Fruit fly (Drosophila melanogaster) whole organism, embryonic: Measurements from ENCODE around the gene LSm3.

ENCODE experiments used
- Abd-B ChIP-seq: fragments of 200-800 bp; sonication (Bioruptor generic); optimal IDR thresholded peaks from 2 replicates; lab custom pipeline; 2018; ENCODE audit warnings: missing biosample characterization, mild to moderate bottlenecking, missing genetic modification characterization, moderate library complexity
- Atf3 ChIP-seq: fragments of 200-800 bp; sonication (Bioruptor generic); optimal IDR thresholded peaks from 3 replicates; lab custom pipeline; 2016; ENCODE audit warnings: missing biosample characterization, missing genetic modification characterization
- B-H1 ChIP-seq: fragments of 200-800 bp; sonication (Bioruptor generic); IDR thresholded peaks from 3 replicates; pipeline ENCODE4 v1.3.6; 2022; ENCODE audit warnings: missing biosample characterization, missing genetic modification characterization
- Bdp1 ChIP-seq: fragments of 200-800 bp; sonication (Bioruptor generic); optimal IDR thresholded peaks from 3 replicates; lab custom pipeline; 2016; ENCODE audit warnings: missing biosample characterization, missing genetic modification characterization
- CG12104 ChIP-seq: fragments of 200-800 bp; sonication (Bioruptor generic); optimal IDR thresholded peaks from 3 replicates; lab custom pipeline; 2016; ENCODE audit warnings: missing biosample characterization, missing genetic modification characterization
- CG14014 ChIP-seq: fragments of 200-800 bp; sonication (Bioruptor generic); IDR thresholded peaks from 2 replicates; pipeline ENCODE4 v1.3.6; 2022; ENCODE audit warnings: missing biosample characterization, missing genetic modification characterization
- CG2875 ChIP-seq: fragments of 200-800 bp; sonication (Bioruptor generic); optimal IDR thresholded peaks from 2 replicates; lab custom pipeline; 2017; ENCODE audit warnings: missing biosample characterization, mild to moderate bottlenecking, missing genetic modification characterization, missing genetic modification reagents
- CG5953 ChIP-seq: fragments of 200-800 bp; sonication (Bioruptor generic); IDR thresholded peaks from 2 replicates; pipeline ENCODE4 v1.3.6; 2022; ENCODE audit warnings: missing biosample characterization, missing genetic modification characterization
- CG6654 ChIP-seq: fragments of 200-800 bp; sonication (Bioruptor generic); optimal IDR thresholded peaks from 2 replicates; lab custom pipeline; 2017; ENCODE audit warnings: missing biosample characterization, mild to moderate bottlenecking, missing genetic modification characterization
- CG6683 ChIP-seq: fragments of 200-800 bp; sonication (Bioruptor generic); optimal IDR thresholded peaks from 2 replicates; lab custom pipeline; 2017; ENCODE audit warnings: missing biosample characterization, mild to moderate bottlenecking, missing genetic modification characterization, missing genetic modification reagents
- CG7372 ChIP-seq: fragments of 200-800 bp; sonication (Bioruptor generic); IDR thresholded peaks from 2 replicates; pipeline ENCODE4 v1.3.6; 2022; ENCODE audit warnings: missing biosample characterization, missing genetic modification characterization
- CG7963 ChIP-seq: fragments of 200-800 bp; sonication (Bioruptor generic); IDR thresholded peaks from 3 replicates; pipeline ENCODE4 v1.3.6; 2022; ENCODE audit warnings: missing biosample characterization, missing genetic modification characterization; ENCODE audit not compliant: partially characterized antibody
- CG8290 ChIP-seq, 3 experiments: fragments of 200-800 bp; sonication (Bioruptor generic); optimal IDR thresholded peaks; 2 replicates each; lab custom pipeline; 2016 to 2019; ENCODE audit warnings: missing biosample characterization in 3 of 3, missing genetic modification characterization in 3 of 3, mild to moderate bottlenecking in 2 of 3, moderate library complexity in 1 of 3
- Camta ChIP-seq: fragments of 200-800 bp; sonication (Bioruptor generic); optimal IDR thresholded peaks from 2 replicates; lab custom pipeline; 2016; ENCODE audit warnings: missing biosample characterization, missing genetic modification characterization
- Dfd ChIP-seq, 2 experiments: fragments of >200 bp; optimal IDR thresholded peaks; 2 replicates each; lab custom pipeline; 2017; ENCODE audit warnings: missing biosample characterization in 2 of 2, missing genetic modification characterization in 2 of 2
- Dref ChIP-seq: fragments of 200-800 bp; sonication (Bioruptor generic); IDR thresholded peaks from 2 replicates; pipeline ENCODE4 v1.3.6; 2022; ENCODE audit warnings: missing biosample characterization, missing genetic modification characterization
- Drgx ChIP-seq: fragments of 200-800 bp; sonication (Bioruptor generic); IDR thresholded peaks from 2 replicates; pipeline ENCODE4 v1.3.6; 2022; ENCODE audit warnings: missing biosample characterization, missing genetic modification characterization
- Fer2 ChIP-seq: fragments of 200-800 bp; sonication (Bioruptor generic); optimal IDR thresholded peaks from 2 replicates; lab custom pipeline; 2018; ENCODE audit warnings: missing biosample characterization, mild to moderate bottlenecking, missing genetic modification characterization, moderate library complexity
- H15 ChIP-seq: fragments of 200-800 bp; sonication (Bioruptor generic); IDR thresholded peaks from 3 replicates; pipeline ENCODE4 v1.3.6; 2022; ENCODE audit warnings: missing biosample characterization, missing genetic modification characterization
- Lhr ChIP-seq: fragments of 200-800 bp; sonication (Bioruptor generic); optimal IDR thresholded peaks from 3 replicates; lab custom pipeline; 2017; ENCODE audit warnings: mild to moderate bottlenecking, missing biosample characterization, missing genetic modification reagents, missing genetic modification characterization
- Mad ChIP-seq: fragments of 200-800 bp; sonication (Bioruptor generic); optimal IDR thresholded peaks from 2 replicates; lab custom pipeline; 2016; ENCODE audit warnings: missing biosample characterization, missing genetic modification characterization
- Med ChIP-seq: fragments of 200-800 bp; sonication (Bioruptor generic); peaks from one replicate; lab custom pipeline; 2016; ENCODE audit warnings: missing biosample characterization, missing genetic modification characterization, mild to moderate bottlenecking, inconsistent platforms, moderate library complexity
- NK7.1 ChIP-seq: fragments of 200-800 bp; sonication (Bioruptor generic); optimal IDR thresholded peaks from 3 replicates; lab custom pipeline; 2016; ENCODE audit warnings: missing biosample characterization, missing genetic modification characterization
- Side ChIP-seq: fragments of 200-800 bp; sonication (Bioruptor generic); optimal IDR thresholded peaks from 2 replicates; lab custom pipeline; 2016; ENCODE audit warnings: missing biosample characterization, missing genetic modification characterization
- Sry-β ChIP-seq: fragments of 200-800 bp; sonication (Bioruptor generic); optimal IDR thresholded peaks from 2 replicates; lab custom pipeline; 2018; ENCODE audit warnings: missing biosample characterization, mild to moderate bottlenecking, missing genetic modification characterization, moderate library complexity
- amos ChIP-seq: fragments of 200-800 bp; sonication (Bioruptor generic); IDR thresholded peaks from 2 replicates; pipeline ENCODE4 v1.3.6; 2022; ENCODE audit warnings: missing biosample characterization, missing genetic modification characterization; ENCODE audit not compliant: partially characterized antibody
- bab2 ChIP-seq: fragments of 200-800 bp; sonication (Bioruptor generic); optimal IDR thresholded peaks from 2 replicates; lab custom pipeline; 2016; ENCODE audit warnings: missing biosample characterization, missing genetic modification characterization
- cas ChIP-seq: fragments of 200-800 bp; sonication (Bioruptor generic); IDR thresholded peaks from 2 replicates; pipeline ENCODE4 v1.3.6; 2022; ENCODE audit warnings: missing biosample characterization, missing genetic modification characterization
- chif ChIP-seq, 2 experiments: fragments of 200-800 bp; sonication (Bioruptor generic); optimal IDR thresholded peaks; 3 replicates each; lab custom pipeline; 2016; ENCODE audit warnings: missing biosample characterization in 2 of 2, missing genetic modification characterization in 2 of 2
- crp ChIP-seq, 2 experiments: fragments of 200-800 bp; sonication (Bioruptor generic); optimal IDR thresholded peaks; 2 replicates in 1 of 2; 3 replicates in 1 of 2; lab custom pipeline; 2017; ENCODE audit warnings: missing biosample characterization in 2 of 2, missing genetic modification characterization in 2 of 2, mild to moderate bottlenecking in 1 of 2, moderate library complexity in 1 of 2
- ems ChIP-seq: fragments of 200-800 bp; sonication (Bioruptor generic); optimal IDR thresholded peaks from 3 replicates; lab custom pipeline; 2016; ENCODE audit warnings: missing biosample characterization, missing genetic modification characterization
- fd102C ChIP-seq: fragments of 200-800 bp; sonication (Bioruptor generic); optimal IDR thresholded peaks from 2 replicates; lab custom pipeline; 2018; ENCODE audit warnings: missing biosample characterization, mild to moderate bottlenecking, missing genetic modification characterization, moderate library complexity
- jumu ChIP-seq: fragments of 200-800 bp; sonication (Bioruptor generic); optimal IDR thresholded peaks from 3 replicates; lab custom pipeline; 2016; ENCODE audit warnings: missing biosample characterization, missing genetic modification characterization
- mld ChIP-seq: fragments of 200-800 bp; sonication (Bioruptor generic); IDR thresholded peaks from 3 replicates; pipeline ENCODE4 v1.3.6; 2022; ENCODE audit warnings: missing biosample characterization, missing genetic modification characterization; ENCODE audit not compliant: partially characterized antibody
- nau ChIP-seq: fragments of 200-800 bp; sonication (Bioruptor generic); optimal IDR thresholded peaks from 3 replicates; lab custom pipeline; 2017; ENCODE audit warnings: missing biosample characterization, mild to moderate bottlenecking, missing genetic modification characterization, missing genetic modification reagents
- onecut ChIP-seq: fragments of 200-800 bp; sonication (Bioruptor generic); IDR thresholded peaks from 2 replicates; pipeline ENCODE4 v1.3.6; 2022; ENCODE audit warnings: missing biosample characterization, missing genetic modification characterization
- org-1 ChIP-seq: fragments of 200-800 bp; sonication (Bioruptor generic); optimal IDR thresholded peaks from 2 replicates; lab custom pipeline; 2017; ENCODE audit warnings: missing biosample characterization, missing genetic modification characterization
- otp ChIP-seq: fragments of 200-800 bp; sonication (Bioruptor generic); IDR thresholded peaks from 3 replicates; pipeline ENCODE4, ENCODE4 v1.3.6; 2022; ENCODE audit warnings: missing biosample characterization, missing genetic modification characterization
- p53 ChIP-seq: fragments of 200-800 bp; sonication (Bioruptor generic); optimal IDR thresholded peaks from 2 replicates; lab custom pipeline; 2016; ENCODE audit warnings: missing biosample characterization, missing genetic modification characterization
- pfk ChIP-seq: fragments of 200-800 bp; sonication (Bioruptor generic); optimal IDR thresholded peaks from 2 replicates; lab custom pipeline; 2018; ENCODE audit warnings: missing biosample characterization, mild to moderate bottlenecking, missing genetic modification characterization, moderate library complexity
- sc ChIP-seq, 3 experiments: fragments of >200 bp in 2 of 3; fragments of 200-800 bp in 1 of 3; sonication (Bioruptor generic) in 1 of 3; optimal IDR thresholded peaks; 2 replicates in 2 of 3; 3 replicates in 1 of 3; lab custom pipeline; 2017; ENCODE audit warnings: mild to moderate bottlenecking in 1 of 3, missing biosample characterization in 1 of 3, missing genetic modification characterization in 1 of 3, missing genetic modification reagents in 1 of 3
- shn ChIP-seq: fragments of 200-800 bp; sonication (Bioruptor generic); optimal IDR thresholded peaks from 3 replicates; lab custom pipeline; 2016; ENCODE audit warnings: missing biosample characterization, missing genetic modification characterization
- sim ChIP-seq: fragments of 200-800 bp; sonication (Bioruptor generic); IDR thresholded peaks from 2 replicates; pipeline ENCODE4 v1.3.6; 2022; ENCODE audit warnings: missing biosample characterization, missing genetic modification characterization
- sob ChIP-seq: fragments of 200-800 bp; sonication (Bioruptor generic); IDR thresholded peaks from 2 replicates; pipeline ENCODE4 v1.3.6; 2022; ENCODE audit warnings: missing biosample characterization, missing genetic modification characterization
- sqz ChIP-seq: fragments of 200-800 bp; sonication (Bioruptor generic); optimal IDR thresholded peaks from 3 replicates; lab custom pipeline; 2018; ENCODE audit warnings: missing biosample characterization, mild to moderate bottlenecking, missing genetic modification characterization
- stc ChIP-seq: fragments of 200-800 bp; sonication (Bioruptor generic); IDR thresholded peaks from 2 replicates; pipeline ENCODE4 v1.3.6; 2022; ENCODE audit warnings: missing biosample characterization, missing genetic modification characterization
- sug ChIP-seq: fragments of 200-800 bp; optimal IDR thresholded peaks from 2 replicates; lab custom pipeline; 2019; ENCODE audit warnings: missing biosample characterization, mild to moderate bottlenecking, missing genetic modification characterization, moderate library complexity
- toy ChIP-seq: fragments of 200-800 bp; sonication (Bioruptor generic); IDR thresholded peaks from 2 replicates; pipeline ENCODE4 v1.3.6; 2022; ENCODE audit warnings: missing biosample characterization, missing genetic modification characterization

The LSm3 gene

DNA sequence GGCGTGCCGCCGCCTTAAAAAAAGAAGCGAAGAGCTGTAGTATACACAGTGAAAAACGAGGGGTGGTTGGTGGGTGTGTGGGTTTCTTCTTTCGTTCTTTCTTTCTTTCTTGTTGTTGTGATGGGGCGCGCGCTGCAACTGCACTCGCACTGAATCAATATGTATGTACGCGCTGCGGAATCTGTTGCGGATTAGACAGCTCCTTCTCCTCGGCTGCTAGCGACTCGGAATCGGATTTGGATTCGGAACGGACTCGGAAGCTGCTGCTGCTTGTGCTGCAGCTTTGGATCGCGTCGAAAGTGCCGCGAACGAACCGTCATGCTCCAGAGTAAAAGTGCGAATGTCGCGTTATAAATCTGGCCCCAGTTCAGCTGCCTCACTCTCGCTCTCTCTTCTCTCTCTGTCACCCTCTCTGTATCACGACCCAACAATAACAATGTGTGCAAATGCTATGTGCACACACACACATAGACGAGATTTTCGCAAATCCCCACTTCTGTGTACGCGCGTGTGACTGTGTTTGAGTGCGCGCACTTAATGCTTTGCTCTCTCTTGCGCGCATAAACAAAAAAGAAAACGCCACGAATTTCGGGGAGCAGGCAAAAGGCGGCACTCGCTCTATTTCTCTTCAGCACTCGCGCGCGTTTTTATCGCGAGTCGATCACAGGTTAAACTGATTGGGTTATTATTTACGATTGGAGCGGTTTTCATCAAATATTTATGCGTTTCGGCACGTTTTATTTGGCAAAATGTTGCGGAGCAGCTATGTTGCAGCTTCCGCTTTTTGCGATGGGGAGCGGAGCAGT is 35.2 kb downstream of the LSm3 start (continued):
- TF ChIP-seq onecut (peak; percentile 43), fd102C (GFP tag; lab: Kevin White, UChicago) (no peak), CG6654 (no peak), cas (GFP tag; lab: Robert Waterston, UW) (0 out of 2 replicates have a peak, but pooled peaks have one; percentile 22), CG6683 (GFP tag; lab: Kevin White, UChicago) (no peak), otp (GFP tag; lab: Robert Waterston, UW) (no peak), NK7.1 (no peak), chif (GFP tag; optimal IDR thresholded peaks at IDR 0.05; lab: Kevin White, UChicago) (no peak), Dref (GFP tag; lab: Robert Waterston, UW) (no peak; the same call in 1 of the 2 replicates), Med (GFP tag; lab: Kevin White, UChicago) (peak; percentile 49), sc (optimal IDR thresholded peaks at IDR 0.05; lab: Kevin White, UChicago) (no peak), sc (GFP tag; optimal IDR thresholded peaks at IDR 0.05; lab: Kevin White, UChicago) (no peak), pfk (GFP tag; lab: Kevin White, UChicago) (no peak), nau (GFP tag; lab: Kevin White, UChicago) (no peak), sim (GFP tag; lab: Robert Waterston, UW) (no peak), Lhr (no peak), Dfd (GFP tag; optimal IDR thresholded peaks at IDR 0.05; lab: Kevin White, UChicago) (no peak), sqz (no peak), CG7372 (GFP tag; lab: Robert Waterston, UW) (peak; percentile 25; the same call in 1 of the 2 replicates), amos (GFP tag; lab: Robert Waterston, UW) (peak; percentile 31; the same call in 1 of the 2 replicates), Abd-B (GFP tag; lab: Kevin White, UChicago) (no peak), CG14014 (GFP tag; lab: Robert Waterston, UW) (peak; percentile 26; the same call in 1 of the 2 replicates), CG5953 (GFP tag; lab: Robert Waterston, UW) (no peak), stc (GFP tag; lab: Robert Waterston, UW) (peak; percentile 35; the same call in 1 of the 2 replicates), Sry-β (GFP tag; lab: Kevin White, UChicago) (no peak), CG7963 (GFP tag; lab: Robert Waterston, UW) (no peak), ems (no peak), crp (GFP tag; optimal IDR thresholded peaks at IDR 0.05; lab: Kevin White, UChicago) (no peak), Bdp1 (GFP tag; lab: Kevin White, UChicago) (no peak), Side (no peak), toy (GFP tag; lab: Robert Waterston, UW) (0 out of 2 replicates have a peak, but pooled peaks have one; percentile 27), sug (tag; lab: Kevin White, UChicago) (no peak), bab2 (GFP tag; lab: Kevin White, UChicago) (peak; percentile 0), jumu (GFP tag; lab: Kevin White, UChicago) (no peak), mld (GFP tag; lab: Robert Waterston, UW) (no peak), CG12104 (GFP tag; lab: Kevin White, UChicago) (no peak), CG2875 (GFP tag; lab: Kevin White, UChicago) (no peak), sob (GFP tag; lab: Robert Waterston, UW) (peak; percentile 41; the same call in 1 of the 2 replicates), shn (GFP tag; lab: Kevin White, UChicago) (no peak), org-1 (GFP tag; lab: Kevin White, UChicago) (no peak), p53 (GFP tag; lab: Kevin White, UChicago) (no peak), H15 (GFP tag; lab: Robert Waterston, UW) (0 out of 3 replicates have a peak, but pooled peaks have one; percentile 12), Fer2 (tag; lab: Kevin White, UChicago) (no peak), Camta (GFP tag; lab: Kevin White, UChicago) (no peak), CG8290 (GFP tag; optimal IDR thresholded peaks at IDR 0.05; lab: Kevin White, UChicago) (no peak), CG8290 (tag; optimal IDR thresholded peaks at IDR 0.05; lab: Kevin White, UChicago) (peak in 1 of 2 experiments; percentile 32), Mad (GFP tag; lab: Kevin White, UChicago) (no peak), Drgx (peak; percentile 65), B-H1 (GFP tag; lab: Robert Waterston, UW) (no peak), Atf3 (no peak)
